Worm (Caenorhabditis elegans) whole organism, midembryonic: ENCODE measurements around the gene T23G7.2.

ENCODE experiments used
- T22C8.4 ChIP-seq: fragments of 200-800 bp; sonication (Bioruptor generic); IDR thresholded peaks from 2 replicates; pipeline ENCODE4 v1.3.6; 2022; ENCODE audit warnings: missing genetic modification characterization, missing compliant biosample characterization
- cog-1 ChIP-seq: sonication (generic microtip); optimal IDR thresholded peaks from 2 replicates; lab custom pipeline; 2016; ENCODE audit warnings: missing genetic modification characterization, missing compliant biosample characterization
- flt-1 ChIP-seq: fragments of 200-800 bp; sonication (Bioruptor generic); IDR thresholded peaks from 2 replicates; pipeline ENCODE4 v1.3.6; 2022; ENCODE audit warnings: missing genetic modification characterization, missing compliant biosample characterization
- klf-2 ChIP-seq: fragments of 200-800 bp; sonication (Bioruptor generic); conservative IDR thresholded peaks from 2 replicates; pipeline ENCODE4 v1.3.6; 2022; ENCODE audit warnings: missing genetic modification reagents, missing genetic modification characterization, missing compliant biosample characterization
- med-1 ChIP-seq: sonication (generic microtip); optimal IDR thresholded peaks from 2 replicates; lab custom pipeline; 2017; ENCODE audit warnings: missing genetic modification characterization, mild to moderate bottlenecking, missing compliant biosample characterization, antibody characterized with exemption, missing genetic modification reagents; ENCODE audit not compliant: insufficient read depth
- ref-1 ChIP-seq: fragments of 200-800 bp; sonication (Bioruptor generic); conservative IDR thresholded peaks from 2 replicates; pipeline ENCODE4 v1.3.6; 2022; ENCODE audit warnings: missing genetic modification reagents, missing genetic modification characterization, missing compliant biosample characterization
- ztf-23 ChIP-seq: fragments of 200-800 bp; sonication (Bioruptor generic); IDR thresholded peaks from 2 replicates; pipeline ENCODE4 v1.3.6; 2022; ENCODE audit warnings: missing genetic modification reagents, missing genetic modification characterization, missing compliant biosample characterization
- ztf-29 ChIP-seq: fragments of 200-800 bp; sonication (Bioruptor generic); IDR thresholded peaks from 2 replicates; pipeline ENCODE4 v1.3.6; 2022; ENCODE audit warnings: missing genetic modification reagents, missing genetic modification characterization, missing compliant biosample characterization

ce11 chrII:9156277-9156676 lies 16.5 kb downstream of the T23G7.2 start:
- TF ChIP-seq med-1 (no peak), T22C8.4 (no peak), klf-2 (GFP tag; lab: Robert Waterston, UW) (no peak), ztf-29 (GFP tag; lab: Robert Waterston, UW) (no peak), flt-1 (GFP tag; lab: Robert Waterston, UW) (no peak), cog-1 (no peak), ref-1 (GFP tag; lab: Robert Waterston, UW) (no peak), ztf-23 (GFP tag; lab: Robert Waterston, UW) (no peak)
